Worm (Caenorhabditis elegans) whole organism, young adult: ENCODE measurements around the gene T23G7.3.

ENCODE experiments used
- B0019.2 ChIP-seq: fragments of 200-800 bp; sonication (Bioruptor generic); conservative IDR thresholded peaks from 2 replicates; pipeline ENCODE4 v1.3.6; 2022; ENCODE audit warnings: missing genetic modification reagents, missing genetic modification characterization, missing compliant biosample characterization
- B0035.1 ChIP-seq: sonication (generic microtip); optimal IDR thresholded peaks from 2 replicates; lab custom pipeline; 2016; ENCODE audit warnings: missing genetic modification characterization, mild to moderate bottlenecking, missing compliant biosample characterization, missing genotype, missing genetic modification reagents
- C06A6.2 ChIP-seq: fragments of 200-800 bp; sonication (Bioruptor generic); conservative IDR thresholded peaks from 2 replicates; pipeline ENCODE4 v1.3.6; 2022; ENCODE audit warnings: missing genetic modification characterization, missing compliant biosample characterization
- F39B2.1 ChIP-seq: fragments of 200-800 bp; sonication (Bioruptor generic); IDR thresholded peaks from 2 replicates; pipeline ENCODE4 v1.3.6; 2022; ENCODE audit warnings: missing genetic modification reagents, missing genetic modification characterization, missing compliant biosample characterization
- F52B5.7 ChIP-seq: sonication (generic microtip); optimal IDR thresholded peaks from 2 replicates; lab custom pipeline; 2016; ENCODE audit warnings: mild to moderate bottlenecking, missing genetic modification characterization, missing compliant biosample characterization
- K11D2.4 ChIP-seq: fragments of 200-800 bp; sonication (Bioruptor generic); IDR thresholded peaks from 2 replicates; pipeline ENCODE4 v1.3.6; 2022; ENCODE audit warnings: missing genetic modification reagents, missing genetic modification characterization, missing compliant biosample characterization
- T26A5.8 ChIP-seq: sonication (generic microtip); optimal IDR thresholded peaks from 2 replicates; lab custom pipeline; 2016; ENCODE audit warnings: missing genetic modification characterization, missing compliant biosample characterization
- Y67H2A.10 ChIP-seq: fragments of 200-800 bp; sonication (Bioruptor generic); conservative IDR thresholded peaks from 2 replicates; pipeline ENCODE4 v1.3.6; 2022; ENCODE audit warnings: missing genetic modification reagents, missing genetic modification characterization, missing compliant biosample characterization
- Y79H2A.3 ChIP-seq: fragments of 200-800 bp; sonication (Bioruptor generic); conservative IDR thresholded peaks from 2 replicates; pipeline ENCODE4 v1.3.6; 2022; ENCODE audit warnings: missing genetic modification reagents, missing genetic modification characterization, missing compliant biosample characterization
- Y95B8A.8 ChIP-seq: fragments of 200-800 bp; sonication (Bioruptor generic); IDR thresholded peaks from 2 replicates; pipeline ENCODE4 v1.3.6; 2022; ENCODE audit warnings: missing genetic modification reagents, missing genetic modification characterization, missing compliant biosample characterization
- ZK185.1 ChIP-seq: sonication (generic microtip); optimal IDR thresholded peaks from 2 replicates; lab custom pipeline; 2016; ENCODE audit warnings: mild to moderate bottlenecking, missing genetic modification characterization, missing compliant biosample characterization; ENCODE audit not compliant: poor library complexity, severe bottlenecking
- atf-7 ChIP-seq: sonication (generic microtip); optimal IDR thresholded peaks from 2 replicates; lab custom pipeline; 2017; ENCODE audit warnings: mild to moderate bottlenecking, missing genetic modification characterization, missing compliant biosample characterization
- attf-5 ChIP-seq: fragments of 200-800 bp; sonication (Bioruptor generic); optimal IDR thresholded peaks from 2 replicates; lab custom pipeline; 2018; ENCODE audit warnings: mild to moderate bottlenecking, missing genetic modification characterization, missing compliant biosample characterization
- cebp-1 ChIP-seq, 2 experiments: fragments of 200-800 bp in 1 of 2; sonication (Bioruptor generic) in 1 of 2; sonication (generic microtip) in 1 of 2; IDR thresholded peaks in 1 of 2; optimal IDR thresholded peaks in 1 of 2; 2 replicates each; pipeline versions ENCODE4 v1.3.6 to Lab custom; 2017 to 2022; ENCODE audit warnings: missing compliant biosample characterization in 2 of 2, missing genetic modification characterization in 2 of 2, mild to moderate bottlenecking in 1 of 2, missing genetic modification reagents in 1 of 2, moderate library complexity in 1 of 2
- ceh-27 ChIP-seq: fragments of 200-800 bp; sonication (Bioruptor generic); optimal IDR thresholded peaks from 2 replicates; lab custom pipeline; 2018; ENCODE audit warnings: mild to moderate bottlenecking, missing genetic modification characterization, moderate library complexity, missing compliant biosample characterization
- ceh-58 ChIP-seq: fragments of 200-800 bp; sonication (Bioruptor generic); IDR thresholded peaks from 2 replicates; pipeline ENCODE4 v1.3.6; 2022; ENCODE audit warnings: missing genetic modification characterization, missing compliant biosample characterization
- ceh-79 ChIP-seq: sonication (generic microtip); optimal IDR thresholded peaks from 2 replicates; lab custom pipeline; 2017; ENCODE audit warnings: mild to moderate bottlenecking, missing genetic modification characterization, missing compliant biosample characterization
- chd-7 ChIP-seq: sonication (generic microtip); optimal IDR thresholded peaks from 2 replicates; lab custom pipeline; 2016; ENCODE audit warnings: mild to moderate bottlenecking, missing genetic modification characterization, moderate library complexity, missing compliant biosample characterization
- dox-1 ChIP-seq: fragments of 200-800 bp; sonication (Bioruptor generic); IDR thresholded peaks from 2 replicates; pipeline ENCODE4 v1.3.6; 2022; ENCODE audit warnings: missing genetic modification reagents, missing genetic modification characterization, missing compliant biosample characterization
- dpff-1 ChIP-seq: sonication (generic microtip); optimal IDR thresholded peaks from 2 replicates; lab custom pipeline; 2017; ENCODE audit warnings: mild to moderate bottlenecking, missing genetic modification characterization, missing compliant biosample characterization
- dpl-1 ChIP-seq: fragments of 150-350 bp; optimal IDR thresholded peaks from 2 replicates; lab custom pipeline; 2014; ENCODE audit warnings: missing biosample characterization, missing genetic modification reagents, missing genetic modification characterization
- egl-18 ChIP-seq: fragments of 200-800 bp; sonication (Bioruptor generic); IDR thresholded peaks from 2 replicates; pipeline ENCODE4 v1.3.6; 2022; ENCODE audit warnings: missing genetic modification reagents, missing genetic modification characterization, missing compliant biosample characterization
- egrh-3 ChIP-seq: fragments of 200-800 bp; sonication (Bioruptor generic); IDR thresholded peaks from 2 replicates; pipeline ENCODE4 v1.3.6; 2022; ENCODE audit warnings: missing genetic modification reagents, missing genetic modification characterization, missing compliant biosample characterization
- ets-4 ChIP-seq: fragments of 200-800 bp; sonication (Bioruptor generic); optimal IDR thresholded peaks from 2 replicates; lab custom pipeline; 2018; ENCODE audit warnings: mild to moderate bottlenecking, missing genetic modification characterization, missing compliant biosample characterization
- gei-17 ChIP-seq: fragments of 200-800 bp; sonication (Bioruptor generic); optimal IDR thresholded peaks from 2 replicates; lab custom pipeline; 2018; ENCODE audit warnings: mild to moderate bottlenecking, missing genetic modification characterization, missing compliant biosample characterization
- hmg-1.2 ChIP-seq: fragments of 200-800 bp; sonication (Bioruptor generic); IDR thresholded peaks from 2 replicates; pipeline ENCODE4 v1.3.6; 2022; ENCODE audit warnings: missing genetic modification reagents, missing genetic modification characterization, missing compliant biosample characterization
- hrde-1 ChIP-seq: sonication (generic microtip); optimal IDR thresholded peaks from 2 replicates; lab custom pipeline; 2016; ENCODE audit warnings: missing genetic modification characterization, mild to moderate bottlenecking, missing compliant biosample characterization, moderate library complexity, missing genotype, missing genetic modification reagents, borderline replicate concordance
- let-526 ChIP-seq: fragments of 200-800 bp; sonication (Bioruptor generic); IDR thresholded peaks from 2 replicates; pipeline ENCODE4 v1.3.6; 2022; ENCODE audit warnings: missing genetic modification reagents, missing genetic modification characterization, missing compliant biosample characterization
- lin-26 ChIP-seq: fragments of 200-800 bp; sonication (Bioruptor generic); IDR thresholded peaks from 2 replicates; pipeline ENCODE4 v1.3.6; 2022; ENCODE audit warnings: missing genetic modification reagents, missing genetic modification characterization, missing compliant biosample characterization
- lin-54 ChIP-seq: fragments of 200-800 bp; sonication (Bioruptor generic); optimal IDR thresholded peaks from 2 replicates; lab custom pipeline; 2018; ENCODE audit warnings: mild to moderate bottlenecking, missing genetic modification characterization, missing compliant biosample characterization
- lsl-1 ChIP-seq: fragments of 200-800 bp; sonication (Bioruptor generic); optimal IDR thresholded peaks from 2 replicates; lab custom pipeline; 2018; ENCODE audit warnings: mild to moderate bottlenecking, missing genetic modification characterization, moderate library complexity, missing compliant biosample characterization
- lsy-27 ChIP-seq: sonication (generic microtip); optimal IDR thresholded peaks from 2 replicates; lab custom pipeline; 2017; ENCODE audit warnings: missing genetic modification characterization, mild to moderate bottlenecking, missing compliant biosample characterization, antibody characterized with exemption, missing genotype, borderline replicate concordance; ENCODE audit not compliant: insufficient read depth
- madf-3 ChIP-seq: fragments of 200-800 bp; sonication (Bioruptor generic); IDR thresholded peaks from 2 replicates; pipeline ENCODE4 v1.3.6; 2022; ENCODE audit warnings: missing genetic modification reagents, missing genetic modification characterization, missing compliant biosample characterization
- madf-8 ChIP-seq: fragments of 200-800 bp; sonication (Bioruptor generic); conservative IDR thresholded peaks from 2 replicates; pipeline ENCODE4 v1.3.6; 2022; ENCODE audit warnings: missing genetic modification reagents, missing genetic modification characterization, missing compliant biosample characterization
- mcd-1 ChIP-seq: fragments of 200-800 bp; sonication (Bioruptor generic); IDR thresholded peaks from 2 replicates; pipeline ENCODE4 v1.3.6; 2022; ENCODE audit warnings: missing genetic modification reagents, missing genetic modification characterization, missing compliant biosample characterization
- nfyb-1 ChIP-seq: fragments of 200-800 bp; sonication (Bioruptor generic); IDR thresholded peaks from 2 replicates; pipeline ENCODE4 v1.3.6; 2022; ENCODE audit warnings: missing genetic modification reagents, missing genetic modification characterization, missing compliant biosample characterization
- nhr-179 ChIP-seq: sonication (generic microtip); optimal IDR thresholded peaks from 2 replicates; lab custom pipeline; 2016; ENCODE audit warnings: mild to moderate bottlenecking, missing genetic modification characterization, missing compliant biosample characterization
- nhr-80 ChIP-seq: sonication (generic microtip); optimal IDR thresholded peaks from 2 replicates; lab custom pipeline; 2016; ENCODE audit warnings: missing genetic modification characterization, missing compliant biosample characterization
- pbrm-1 ChIP-seq: fragments of 200-800 bp; sonication (Bioruptor generic); IDR thresholded peaks from 2 replicates; pipeline ENCODE4 v1.3.6; 2022; ENCODE audit warnings: missing genetic modification reagents, missing genetic modification characterization, missing compliant biosample characterization
- pha-4 ChIP-seq: fragments of 150-350 bp; sonication (generic microtip); optimal IDR thresholded peaks from 2 replicates; lab custom pipeline; 2014; ENCODE audit warnings: missing biosample characterization, missing genetic modification reagents, missing genetic modification characterization
- rcor-1 ChIP-seq: fragments of 200-800 bp; sonication (Bioruptor generic); IDR thresholded peaks from 2 replicates; pipeline ENCODE4 v1.3.6; 2022; ENCODE audit warnings: missing genetic modification reagents, missing genetic modification characterization, missing compliant biosample characterization
- repo-1 ChIP-seq: sonication (generic microtip); optimal IDR thresholded peaks from 2 replicates; lab custom pipeline; 2017; ENCODE audit warnings: mild to moderate bottlenecking, missing genetic modification characterization, missing compliant biosample characterization
- rpc-1 ChIP-seq, 2 experiments: fragments of 150-350 bp in 1 of 2; sonication (generic microtip) in 1 of 2; optimal IDR thresholded peaks; 2 replicates each; lab custom pipeline; 2014 to 2018; ENCODE audit warnings: missing biosample characterization in 1 of 2, missing genetic modification characterization in 1 of 2, missing genetic modification reagents in 1 of 2, missing genotype in 1 of 2
- sdz-38 ChIP-seq: sonication (generic microtip); optimal IDR thresholded peaks from 2 replicates; lab custom pipeline; 2016; ENCODE audit warnings: missing genotype, missing genetic modification characterization, missing compliant biosample characterization
- snpc-1.1 ChIP-seq: sonication (generic microtip); optimal IDR thresholded peaks from 2 replicates; lab custom pipeline; 2017; ENCODE audit warnings: missing genetic modification characterization, mild to moderate bottlenecking, missing compliant biosample characterization, antibody characterized with exemption, moderate library complexity, missing genotype, missing genetic modification reagents; ENCODE audit not compliant: insufficient read depth
- tbx-9 ChIP-seq: sonication (generic microtip); optimal IDR thresholded peaks from 2 replicates; lab custom pipeline; 2016; ENCODE audit warnings: borderline replicate concordance, missing genetic modification characterization, inconsistent platforms, missing compliant biosample characterization
- ztf-22 ChIP-seq: fragments of 200-800 bp; sonication (Bioruptor generic); optimal IDR thresholded peaks from 2 replicates; lab custom pipeline; 2018; ENCODE audit warnings: mild to moderate bottlenecking, missing genetic modification characterization, moderate library complexity, missing compliant biosample characterization

T23G7.3 gene

ce11 chrII:9128132-9128531 lies 39.5 kb downstream of the T23G7.3 start:
- no peak for TF ChIP-seq Y67H2A.10 (GFP tag; lab: Robert Waterston, UW)
- peak; percentile 51; the same call in 1 of the 2 replicates for TF ChIP-seq hmg-1.2 (GFP tag; lab: Robert Waterston, UW)
- peak; percentile 20; the same call in 1 of the 2 replicates for TF ChIP-seq K11D2.4
- no peak for TF ChIP-seq pbrm-1 (GFP tag; lab: Robert Waterston, UW)
- TF ChIP-seq F52B5.7 (tag; lab: Kevin White, UChicago): no peak
- TF ChIP-seq lin-26 (GFP tag; lab: Robert Waterston, UW): 0 out of 2 replicates have a peak, but pooled peaks have one; percentile 49
- no peak for TF ChIP-seq snpc-1.1
- peak; percentile 72 for TF ChIP-seq attf-5
- no peak for TF ChIP-seq tbx-9 (tag; lab: Kevin White, UChicago)
- TF ChIP-seq pha-4: no peak
- TF ChIP-seq rcor-1 (GFP tag; lab: Robert Waterston, UW): no peak
- TF ChIP-seq B0035.1: no peak
- peak; percentile 74 for TF ChIP-seq nhr-80
- no peak for TF ChIP-seq T26A5.8 (tag; lab: Kevin White, UChicago)
- TF ChIP-seq dpl-1 (GFP tag; lab: Kevin White, UChicago): no peak
- peak; percentile 95 for TF ChIP-seq cebp-1 (GFP tag; IDR thresholded peaks at IDR 0.05; lab: Robert Waterston, UW)
- peak; percentile 98 for TF ChIP-seq cebp-1 (tag; optimal IDR thresholded peaks at IDR 0.05; lab: Kevin White, UChicago)
- no peak for TF ChIP-seq madf-8 (GFP tag; lab: Robert Waterston, UW)
- TF ChIP-seq mcd-1 (GFP tag; lab: Robert Waterston, UW): 0 out of 2 replicates have a peak, but pooled peaks have one; percentile 21
- TF ChIP-seq lsl-1 (GFP tag; lab: Kevin White, UChicago): no peak
- TF ChIP-seq dox-1 (GFP tag; lab: Robert Waterston, UW): peak; percentile 37; the same call in 1 of the 2 replicates
- no peak for TF ChIP-seq Y95B8A.8 (GFP tag; lab: Robert Waterston, UW)
- no peak for TF ChIP-seq Y79H2A.3 (GFP tag; lab: Robert Waterston, UW)
- TF ChIP-seq hrde-1 (tag; lab: Kevin White, UChicago): no peak
- no peak for TF ChIP-seq ceh-58 (GFP tag; lab: Robert Waterston, UW)
- TF ChIP-seq B0019.2 (GFP tag; lab: Robert Waterston, UW): no peak
- TF ChIP-seq gei-17 (GFP tag; lab: Kevin White, UChicago): peak; percentile 10
- TF ChIP-seq let-526 (GFP tag; lab: Robert Waterston, UW): 0 out of 2 replicates have a peak, but pooled peaks have one; percentile 39
- no peak for TF ChIP-seq dpff-1 (tag; lab: Kevin White, UChicago)
- TF ChIP-seq egrh-3: no peak; the same call in 1 of the 2 replicates
- TF ChIP-seq chd-7 (tag; lab: Kevin White, UChicago): peak; percentile 26
- TF ChIP-seq madf-3 (GFP tag; lab: Robert Waterston, UW): no peak
- no peak for TF ChIP-seq F39B2.1 (GFP tag; lab: Robert Waterston, UW)
- no peak for TF ChIP-seq ztf-22
- TF ChIP-seq lin-54: no peak
- TF ChIP-seq C06A6.2 (GFP tag; lab: Robert Waterston, UW): peak; percentile 53; the same call in 1 of the 2 replicates
- TF ChIP-seq rpc-1 (optimal IDR thresholded peaks at IDR 0.05; lab: Kevin White, UChicago): peak; percentile 49
- TF ChIP-seq rpc-1 (tag; optimal IDR thresholded peaks at IDR 0.05; lab: Kevin White, UChicago): no peak
- TF ChIP-seq atf-7: peak; percentile 30
- no peak for TF ChIP-seq nhr-179 (tag; lab: Kevin White, UChicago)
- TF ChIP-seq ZK185.1 (tag; lab: Kevin White, UChicago): no peak
- no peak for TF ChIP-seq ets-4 (GFP tag; lab: Kevin White, UChicago)
- no peak for TF ChIP-seq ceh-79 (tag; lab: Kevin White, UChicago)
- TF ChIP-seq lsy-27 (tag; lab: Kevin White, UChicago): no peak
- TF ChIP-seq ceh-27: peak; percentile 11
- TF ChIP-seq repo-1 (tag; lab: Kevin White, UChicago): peak; percentile 29
- 0 out of 2 replicates have a peak, but pooled peaks have one; percentile 54 for TF ChIP-seq egl-18 (GFP tag; lab: Robert Waterston, UW)
- TF ChIP-seq nfyb-1 (GFP tag; lab: Robert Waterston, UW): peak; percentile 81
- TF ChIP-seq sdz-38 (tag; lab: Kevin White, UChicago): no peak
